Fruit fly (Drosophila melanogaster) whole organism, embryonic: ENCODE data around the gene DCP2.

ENCODE experiments used
- CG10274 ChIP-seq: fragments of 200-800 bp; sonication (Bioruptor generic); optimal IDR thresholded peaks from 3 replicates; lab custom pipeline; 2017; ENCODE audit warnings: missing biosample characterization, mild to moderate bottlenecking, missing genetic modification characterization
- CG12744 ChIP-seq: fragments of 200-800 bp; sonication (Bioruptor generic); optimal IDR thresholded peaks from 2 replicates; lab custom pipeline; 2016; ENCODE audit warnings: missing biosample characterization, missing genetic modification characterization
- CG15514 ChIP-seq: fragments of 200-800 bp; sonication (Bioruptor generic); optimal IDR thresholded peaks from 3 replicates; lab custom pipeline; 2017; ENCODE audit warnings: missing biosample characterization, missing genetic modification characterization, mild to moderate bottlenecking, moderate library complexity, missing genetic modification reagents
- CG1603 ChIP-seq: fragments of 200-800 bp; sonication (Bioruptor generic); optimal IDR thresholded peaks from 2 replicates; lab custom pipeline; 2019; ENCODE audit warnings: missing biosample characterization, mild to moderate bottlenecking, missing genetic modification characterization, moderate library complexity
- CG1647 ChIP-seq: fragments of 200-800 bp; sonication (Bioruptor generic); optimal IDR thresholded peaks from 3 replicates; lab custom pipeline; 2016; ENCODE audit warnings: missing biosample characterization, missing genetic modification characterization
- CG17186 ChIP-seq: fragments of 200-800 bp; sonication (Bioruptor generic); optimal IDR thresholded peaks from 3 replicates; lab custom pipeline; 2017; ENCODE audit warnings: missing biosample characterization, missing genetic modification reagents, missing genetic modification characterization
- CG2129 ChIP-seq: fragments of 200-800 bp; sonication (Bioruptor generic); IDR thresholded peaks from 2 replicates; pipeline ENCODE4 v1.3.6; 2022; ENCODE audit warnings: missing biosample characterization, missing genetic modification characterization; ENCODE audit not compliant: partially characterized antibody
- CG34224 ChIP-seq: fragments of 200-800 bp; sonication (Bioruptor generic); IDR thresholded peaks from 3 replicates; pipeline ENCODE4 v1.3.6; 2022; ENCODE audit warnings: missing biosample characterization, missing genetic modification characterization; ENCODE audit not compliant: partially characterized antibody
- CG34422 ChIP-seq: fragments of 200-800 bp; sonication (Bioruptor generic); IDR thresholded peaks from 3 replicates; pipeline ENCODE4 v1.3.6; 2022; ENCODE audit warnings: missing biosample characterization, missing genetic modification characterization
- CG4617 ChIP-seq: fragments of 200-800 bp; sonication (Bioruptor generic); optimal IDR thresholded peaks from 3 replicates; lab custom pipeline; 2016; ENCODE audit warnings: missing biosample characterization, missing genetic modification characterization, borderline replicate concordance
- CG6791 ChIP-seq: fragments of 200-800 bp; sonication (Bioruptor generic); IDR thresholded peaks from 3 replicates; pipeline ENCODE4 v1.3.6; 2022; ENCODE audit warnings: missing biosample characterization, missing genetic modification characterization; ENCODE audit not compliant: partially characterized antibody
- CG8290 ChIP-seq, 3 experiments: fragments of 200-800 bp; sonication (Bioruptor generic); optimal IDR thresholded peaks; 2 replicates each; lab custom pipeline; 2016 to 2019; ENCODE audit warnings: missing biosample characterization in 3 of 3, missing genetic modification characterization in 3 of 3, mild to moderate bottlenecking in 2 of 3, moderate library complexity in 1 of 3
- CG9727 ChIP-seq: fragments of 200-800 bp; sonication (Bioruptor generic); optimal IDR thresholded peaks from 3 replicates; lab custom pipeline; 2017; ENCODE audit warnings: missing biosample characterization, mild to moderate bottlenecking, missing genetic modification characterization
- Doc3 ChIP-seq: fragments of 200-800 bp; sonication (Bioruptor generic); IDR thresholded peaks from 3 replicates; pipeline ENCODE4 v1.3.6; 2022; ENCODE audit warnings: missing biosample characterization, missing genetic modification characterization; ENCODE audit not compliant: partially characterized antibody
- Elba2 ChIP-seq: fragments of 200-800 bp; sonication (Bioruptor generic); optimal IDR thresholded peaks from 3 replicates; lab custom pipeline; 2016; ENCODE audit warnings: missing biosample characterization, missing genetic modification characterization
- HLH4C ChIP-seq: fragments of 200-800 bp; sonication (Bioruptor generic); IDR thresholded peaks from 3 replicates; pipeline ENCODE4 v1.3.6; 2022; ENCODE audit warnings: missing biosample characterization, missing genetic modification characterization; ENCODE audit not compliant: partially characterized antibody
- Hand ChIP-seq: fragments of 200-800 bp; sonication (Bioruptor generic); optimal IDR thresholded peaks from 2 replicates; lab custom pipeline; 2017; ENCODE audit warnings: mild to moderate bottlenecking, missing biosample characterization, missing genetic modification reagents, missing genetic modification characterization
- MESR4 ChIP-seq: fragments of 200-800 bp; sonication (Bioruptor generic); optimal IDR thresholded peaks from 2 replicates; lab custom pipeline; 2018; ENCODE audit warnings: missing biosample characterization, mild to moderate bottlenecking, missing genetic modification characterization, moderate library complexity
- Med ChIP-seq: fragments of 200-800 bp; sonication (Bioruptor generic); peaks from one replicate; lab custom pipeline; 2016; ENCODE audit warnings: missing biosample characterization, missing genetic modification characterization, mild to moderate bottlenecking, inconsistent platforms, moderate library complexity
- Opbp ChIP-seq: fragments of 200-800 bp; sonication (Bioruptor generic); IDR thresholded peaks from 3 replicates; pipeline ENCODE4 v1.3.6; 2022; ENCODE audit warnings: missing biosample characterization, missing genetic modification characterization; ENCODE audit not compliant: partially characterized antibody
- Sin3A ChIP-seq: fragments of >200 bp; optimal IDR thresholded peaks from 2 replicates; lab custom pipeline; 2018
- Vsx1 ChIP-seq: fragments of 200-800 bp; sonication (Bioruptor generic); optimal IDR thresholded peaks from 2 replicates; lab custom pipeline; 2017; ENCODE audit warnings: missing biosample characterization, mild to moderate bottlenecking, missing genetic modification characterization, missing genetic modification reagents
- amos ChIP-seq: fragments of 200-800 bp; sonication (Bioruptor generic); IDR thresholded peaks from 2 replicates; pipeline ENCODE4 v1.3.6; 2022; ENCODE audit warnings: missing biosample characterization, missing genetic modification characterization; ENCODE audit not compliant: partially characterized antibody
- bab2 ChIP-seq: fragments of 200-800 bp; sonication (Bioruptor generic); optimal IDR thresholded peaks from 2 replicates; lab custom pipeline; 2016; ENCODE audit warnings: missing biosample characterization, missing genetic modification characterization
- bbx ChIP-seq: fragments of 200-800 bp; sonication (Bioruptor generic); IDR thresholded peaks from 2 replicates; pipeline ENCODE4 v1.3.6; 2022; ENCODE audit warnings: missing biosample characterization, missing genetic modification characterization; ENCODE audit not compliant: partially characterized antibody
- bsh ChIP-seq, 2 experiments: fragments of 200-800 bp; sonication (Bioruptor generic); optimal IDR thresholded peaks; 2 replicates each; lab custom pipeline; 2017 to 2018; ENCODE audit warnings: mild to moderate bottlenecking in 2 of 2, missing biosample characterization in 2 of 2, missing genetic modification characterization in 2 of 2, moderate library complexity in 1 of 2
- cg ChIP-seq: fragments of 200-800 bp; sonication (Bioruptor generic); optimal IDR thresholded peaks from 3 replicates; lab custom pipeline; 2019; ENCODE audit warnings: missing biosample characterization, mild to moderate bottlenecking, missing genetic modification characterization, moderate library complexity
- chinmo ChIP-seq: fragments of 200-800 bp; sonication (Bioruptor generic); IDR thresholded peaks from 4 replicates; pipeline ENCODE4 v1.3.6; 2022; ENCODE audit warnings: missing biosample characterization, missing genetic modification characterization; ENCODE audit not compliant: partially characterized antibody
- gfzf ChIP-seq: fragments of 200-800 bp; sonication (Bioruptor generic); optimal IDR thresholded peaks from 2 replicates; lab custom pipeline; 2016; ENCODE audit warnings: missing biosample characterization, mild to moderate bottlenecking, missing genetic modification characterization, moderate library complexity
- grn ChIP-seq: fragments of 200-800 bp; sonication (Bioruptor generic); optimal IDR thresholded peaks from 3 replicates; lab custom pipeline; 2017; ENCODE audit warnings: missing biosample characterization, missing genetic modification characterization
- gt ChIP-seq: fragments of 200-800 bp; sonication (Bioruptor generic); IDR thresholded peaks from 2 replicates; pipeline ENCODE4 v1.3.6; 2022; ENCODE audit warnings: missing biosample characterization, missing genetic modification characterization
- hb ChIP-seq: fragments of 200-800 bp; sonication (Bioruptor generic); IDR thresholded peaks from 3 replicates; pipeline ENCODE4 v1.3.6; 2022; ENCODE audit warnings: missing biosample characterization, missing genetic modification characterization; ENCODE audit not compliant: partially characterized antibody
- hbn ChIP-seq: fragments of 200-800 bp; sonication (Bioruptor generic); IDR thresholded peaks from 2 replicates; pipeline ENCODE4 v1.3.6; 2022; ENCODE audit warnings: missing biosample characterization, missing genetic modification characterization; ENCODE audit not compliant: partially characterized antibody
- insv ChIP-seq, 2 experiments: fragments of 200-800 bp; sonication (Bioruptor generic); optimal IDR thresholded peaks; 3 replicates each; lab custom pipeline; 2016 to 2018; ENCODE audit warnings: missing biosample characterization in 2 of 2, missing genetic modification characterization in 2 of 2
- nerfin-1 ChIP-seq: fragments of 200-800 bp; sonication (Bioruptor generic); optimal IDR thresholded peaks from 3 replicates; lab custom pipeline; 2019; ENCODE audit warnings: missing biosample characterization, mild to moderate bottlenecking, missing genetic modification characterization, moderate library complexity
- nmo ChIP-seq: fragments of 200-800 bp; sonication (Bioruptor generic); optimal IDR thresholded peaks from 2 replicates; lab custom pipeline; 2018; ENCODE audit warnings: missing biosample characterization, mild to moderate bottlenecking, missing genetic modification characterization, moderate library complexity
- pzg ChIP-seq: fragments of 200-800 bp; sonication (Bioruptor generic); optimal IDR thresholded peaks from 3 replicates; lab custom pipeline; 2018; ENCODE audit warnings: missing biosample characterization, mild to moderate bottlenecking, missing genetic modification characterization, moderate library complexity
- row ChIP-seq: fragments of 200-800 bp; sonication (Bioruptor generic); IDR thresholded peaks from 3 replicates; pipeline ENCODE4 v1.3.6; 2022; ENCODE audit warnings: missing biosample characterization, missing genetic modification characterization
- salm ChIP-seq: fragments of 200-800 bp; sonication (Bioruptor generic); optimal IDR thresholded peaks from 2 replicates; lab custom pipeline; 2018; ENCODE audit warnings: missing biosample characterization, mild to moderate bottlenecking, missing genetic modification characterization
- sna ChIP-seq: fragments of 200-800 bp; sonication (Bioruptor generic); IDR thresholded peaks from 2 replicates; pipeline ENCODE4 v1.3.6; 2022; ENCODE audit warnings: missing biosample characterization, missing genetic modification characterization; ENCODE audit not compliant: partially characterized antibody
- tna ChIP-seq: fragments of 200-800 bp; sonication (Bioruptor generic); IDR thresholded peaks from 2 replicates; pipeline ENCODE4 v1.3.6; 2022; ENCODE audit warnings: missing biosample characterization, missing genetic modification characterization; ENCODE audit not compliant: partially characterized antibody
- vnd ChIP-seq: fragments of 200-800 bp; sonication (Bioruptor generic); IDR thresholded peaks from 3 replicates; pipeline ENCODE4 v1.3.6; 2022; ENCODE audit warnings: missing biosample characterization, missing genetic modification characterization; ENCODE audit not compliant: partially characterized antibody

The DCP2 gene

dm6 chr3L:15816143-15816487, 10.1 kb downstream of the DCP2 start, which contains the start of gene fwe (continued):
- TF ChIP-seq CG1647 (GFP tag; lab: Kevin White, UChicago) (no peak), CG1603 (peak; percentile 3), bab2 (GFP tag; lab: Kevin White, UChicago) (no peak), sna (GFP tag; lab: Robert Waterston, UW) (peak; percentile 13), Hand (GFP tag; lab: Kevin White, UChicago) (no peak), CG17186 (GFP tag; lab: Kevin White, UChicago) (peak; percentile 38), hbn (GFP tag; lab: Robert Waterston, UW) (peak; percentile 23; the same call in 1 of the 2 replicates), MESR4 (GFP tag; lab: Kevin White, UChicago) (peak; percentile 69), HLH4C (GFP tag; lab: Robert Waterston, UW) (no peak; the same call in none of the 3 replicates), Opbp (GFP tag; lab: Robert Waterston, UW) (peak; percentile 84; the same call in 2 of the 3 replicates), grn (GFP tag; lab: Kevin White, UChicago) (peak; percentile 31), hb (GFP tag; lab: Robert Waterston, UW) (peak; percentile 9; the same call in 1 of the 3 replicates), bbx (peak; percentile 88), gfzf (GFP tag; lab: Kevin White, UChicago) (peak; percentile 2), gt (GFP tag; lab: Robert Waterston, UW) (no peak), salm (tag; lab: Kevin White, UChicago) (no peak), pzg (GFP tag; lab: Kevin White, UChicago) (peak; percentile 51), cg (GFP tag; lab: Kevin White, UChicago) (peak; percentile 46), Elba2 (GFP tag; lab: Kevin White, UChicago) (peak; percentile 80), CG2129 (GFP tag; lab: Robert Waterston, UW) (peak; percentile 16; the same call in 1 of the 2 replicates), nmo (no peak), Doc3 (GFP tag; lab: Robert Waterston, UW) (peak; percentile 12; the same call in 2 of the 3 replicates), row (peak; percentile 19; the same call in 1 of the 3 replicates), CG12744 (GFP tag; lab: Kevin White, UChicago) (no peak), Sin3A (lab: Kevin White, UChicago) (peak; percentile 14), CG6791 (GFP tag; lab: Robert Waterston, UW) (peak; percentile 88; the same call in 2 of the 3 replicates), CG34422 (GFP tag; lab: Robert Waterston, UW) (peak; percentile 32; the same call in 1 of the 3 replicates), tna (peak; percentile 61), nerfin-1 (tag; lab: Kevin White, UChicago) (no peak), CG8290 (GFP tag; optimal IDR thresholded peaks at IDR 0.05; lab: Kevin White, UChicago) (no peak), CG8290 (tag; optimal IDR thresholded peaks at IDR 0.05; lab: Kevin White, UChicago) (peak in 1 of 2 experiments; percentile 55), vnd (peak; percentile 4), Med (GFP tag; lab: Kevin White, UChicago) (peak; percentile 55), amos (peak; percentile 88), chinmo (GFP tag; lab: Robert Waterston, UW) (peak; percentile 35; the same call in 1 of the 4 replicates), CG15514 (GFP tag; lab: Kevin White, UChicago) (peak; percentile 99), bsh (GFP tag; optimal IDR thresholded peaks at IDR 0.05; lab: Kevin White, UChicago) (no peak), CG34224 (GFP tag; lab: Robert Waterston, UW) (peak; percentile 40), Vsx1 (GFP tag; lab: Kevin White, UChicago) (no peak), CG10274 (GFP tag; lab: Kevin White, UChicago) (no peak), CG9727 (GFP tag; lab: Kevin White, UChicago) (no peak), insv (GFP tag; optimal IDR thresholded peaks at IDR 0.05; lab: Kevin White, UChicago) (peak in 1 of 2 experiments; percentile 66), CG4617 (GFP tag; lab: Kevin White, UChicago) (peak; percentile 73)
- TF ChIP-seq, all 482 proteins: peak for 45
